Worm (Caenorhabditis elegans): ENCODE results near the gene F13D2.1.

The F13D2.1 gene

DNA sequence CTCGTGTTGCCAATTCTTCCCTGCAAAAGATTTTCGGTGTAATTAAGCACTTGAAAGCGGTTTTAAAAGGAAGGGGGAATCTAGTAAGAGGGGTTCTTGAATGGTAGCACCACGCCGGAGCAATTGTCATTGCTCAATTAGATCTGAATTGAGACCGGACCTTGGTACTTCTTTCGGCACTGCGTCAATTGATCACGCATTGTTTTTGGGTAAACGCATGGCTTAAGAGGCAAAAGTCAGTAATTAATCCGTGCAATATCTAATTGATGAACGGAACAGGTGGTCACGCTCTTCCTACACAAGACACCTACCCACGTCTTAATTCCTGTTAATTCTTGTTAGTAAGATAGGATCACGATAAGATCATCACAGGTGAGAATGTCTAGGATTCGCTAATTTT, 65.4 kb downstream of the F13D2.1 start:
- TF ChIP-seq fkh-10 (GFP tag; optimal IDR thresholded peaks at IDR 0.05) (peak; percentile 15), ceh-63 (GFP tag; optimal IDR thresholded peaks at IDR 0.05) (no peak), C34B4.2 (tag; optimal IDR thresholded peaks at IDR 0.05) (no peak), efl-1 (optimal IDR thresholded peaks at IDR 0.05) (no peak), efl-1 (GFP tag; optimal IDR thresholded peaks at IDR 0.05 in 1 of 2) (peak in 1 of 2 experiments; percentile 28), alr-1 (tag; optimal IDR thresholded peaks at IDR 0.05; ENCODE audit: borderline replicate concordance) (peak; percentile 98)

DNA sequence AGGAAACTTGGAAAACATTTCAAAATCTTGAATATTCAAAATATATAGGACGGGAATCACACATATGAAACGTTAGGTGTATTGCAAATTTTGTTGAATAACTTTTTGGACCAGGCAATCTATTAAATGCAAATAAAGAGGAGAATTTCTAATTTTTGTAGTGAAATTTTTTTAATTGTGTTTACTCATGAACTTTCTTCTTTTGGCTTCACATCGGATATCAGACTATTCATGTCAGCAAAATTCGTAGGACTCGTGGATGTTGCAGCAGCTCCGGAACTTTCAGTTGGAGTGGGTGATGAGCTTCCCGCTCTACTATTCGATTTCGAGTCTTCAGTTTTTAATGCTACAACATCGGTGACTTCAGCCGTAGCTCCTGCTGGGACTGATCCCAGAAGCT, 67.0 kb downstream of the F13D2.1 start:
- TF ChIP-seq alr-1 (tag; optimal IDR thresholded peaks at IDR 0.05; ENCODE audit: borderline replicate concordance) (peak; percentile 72), irx-1 (tag; optimal IDR thresholded peaks at IDR 0.05) (no peak)

DNA sequence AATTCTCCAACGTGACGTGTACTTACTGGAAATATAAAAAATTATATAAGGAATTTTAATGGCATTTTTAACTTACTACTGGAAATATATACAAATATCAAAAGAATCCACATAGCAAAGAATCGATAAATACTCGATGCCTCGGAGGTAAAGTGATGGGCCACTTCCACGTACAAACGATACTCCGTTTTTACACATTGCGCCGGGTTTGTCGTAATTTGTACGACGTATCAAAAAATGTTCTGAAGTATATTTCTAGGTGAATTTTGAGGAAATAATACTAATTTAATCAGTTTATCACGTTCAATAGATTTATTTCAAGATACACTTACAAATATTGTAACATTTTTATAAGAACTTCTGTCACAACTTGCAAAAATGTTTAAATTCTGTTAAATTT, 68.6 kb downstream of the F13D2.1 start, which contains the start of gene R08B4.3:
TSS of gene R08B4.3 (minus strand) at position 198 of the 400 bp plus-strand sequence.
- TF ChIP-seq nhr-28 (tag; optimal IDR thresholded peaks at IDR 0.05) (no peak), rnt-1 (tag; optimal IDR thresholded peaks at IDR 0.05) (no peak), ceh-63 (GFP tag; optimal IDR thresholded peaks at IDR 0.05) (no peak), nhr-71 (tag; optimal IDR thresholded peaks at IDR 0.05) (no peak), swsn-7 (tag; optimal IDR thresholded peaks at IDR 0.05) (no peak), lsy-2 (tag; optimal IDR thresholded peaks at IDR 0.05) (no peak), nhr-237 (tag; optimal IDR thresholded peaks at IDR 0.05) (no peak), lin-13 (GFP tag; optimal IDR thresholded peaks at IDR 0.05) (no peak)

DNA sequence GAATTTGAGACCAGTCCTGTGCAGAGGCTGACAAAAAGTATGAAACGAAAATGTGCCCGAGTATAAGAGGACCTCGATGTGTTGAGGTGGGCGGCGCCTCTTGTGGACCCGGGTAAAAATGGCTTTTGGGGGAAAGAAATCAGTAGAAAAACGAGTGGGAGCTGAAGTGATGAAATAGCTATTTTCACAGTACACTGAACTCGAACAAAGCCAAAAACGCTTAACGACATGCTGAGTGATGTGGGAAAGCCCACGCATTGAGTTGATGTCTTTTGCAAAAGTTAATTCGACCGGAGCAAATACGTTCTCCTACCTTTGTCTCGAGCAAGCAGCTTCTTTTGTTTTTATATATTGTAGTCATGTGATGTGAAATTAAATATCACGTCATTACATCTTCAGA, 72.7 kb downstream of the F13D2.1 start, which contains the start of gene nlp-66:
TSS of gene nlp-66 (minus strand) at position 101 of the 400 bp plus-strand sequence.
- TF ChIP-seq unc-62 (GFP tag; optimal IDR thresholded peaks at IDR 0.05) (no peak), zag-1 (tag; optimal IDR thresholded peaks at IDR 0.05) (no peak), lir-3 (tag; optimal IDR thresholded peaks at IDR 0.05; ENCODE audit: poor library complexity) (no peak), rnt-1 (tag; optimal IDR thresholded peaks at IDR 0.05) (no peak), aly-2 (tag; optimal IDR thresholded peaks at IDR 0.05) (no peak), mef-2 (tag; optimal IDR thresholded peaks at IDR 0.05) (no peak)

DNA sequence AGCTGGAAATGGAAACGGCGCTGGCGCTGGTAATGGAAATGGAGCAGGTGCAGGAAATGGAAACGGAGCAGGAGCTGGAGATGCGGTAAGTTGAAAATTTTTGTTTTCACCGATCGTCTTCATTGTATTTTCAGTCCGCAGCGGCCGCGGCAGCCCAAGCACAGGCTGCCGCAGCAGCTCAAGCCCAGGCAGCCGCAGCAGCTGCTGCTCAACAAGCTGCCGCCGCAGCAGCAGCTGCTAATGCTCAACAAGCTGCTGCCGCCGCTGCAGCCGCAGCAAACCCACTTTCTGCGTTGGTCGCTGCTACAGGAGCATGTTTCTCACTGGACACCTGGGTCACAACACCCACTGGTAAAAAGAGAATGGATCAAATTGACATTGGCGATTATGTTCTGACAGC, 75.0 kb downstream of the F13D2.1 start:
- TF ChIP-seq ceh-8 (GFP tag; optimal IDR thresholded peaks at IDR 0.05) (peak; percentile 2), rnt-1 (tag; optimal IDR thresholded peaks at IDR 0.05) (no peak), lin-14 (GFP tag; optimal IDR thresholded peaks at IDR 0.05) (no peak), nhr-85 (tag) (no peak)

All from whole organism, L1 larva.